Worm (Caenorhabditis elegans): ENCODE results near the gene ZK105.1.

ce11 chrV:7745903-7746302 is 32.1 kb downstream of the ZK105.1 start:
- TF ChIP-seq lin-11 (tag; optimal IDR thresholded peaks at IDR 0.05) (no peak), ceh-31 (tag; optimal IDR thresholded peaks at IDR 0.05) (no peak), tbx-7 (tag; optimal IDR thresholded peaks at IDR 0.05) (no peak), dve-1 (tag; optimal IDR thresholded peaks at IDR 0.05) (no peak), unc-55 (GFP tag; optimal IDR thresholded peaks at IDR 0.05) (peak; percentile 99), elt-2 (tag; optimal IDR thresholded peaks at IDR 0.05) (no peak), F13H6.1 (tag; optimal IDR thresholded peaks at IDR 0.05) (no peak), ceh-45 (GFP tag; IDR thresholded peaks at IDR 0.05) (no peak), npax-4 (tag; optimal IDR thresholded peaks at IDR 0.05) (no peak), fkh-10 (GFP tag; optimal IDR thresholded peaks at IDR 0.05) (no peak), nhr-232 (tag; optimal IDR thresholded peaks at IDR 0.05) (no peak)
